Worm (Caenorhabditis elegans): ENCODE results near the gene fbxb-51.

DNA sequence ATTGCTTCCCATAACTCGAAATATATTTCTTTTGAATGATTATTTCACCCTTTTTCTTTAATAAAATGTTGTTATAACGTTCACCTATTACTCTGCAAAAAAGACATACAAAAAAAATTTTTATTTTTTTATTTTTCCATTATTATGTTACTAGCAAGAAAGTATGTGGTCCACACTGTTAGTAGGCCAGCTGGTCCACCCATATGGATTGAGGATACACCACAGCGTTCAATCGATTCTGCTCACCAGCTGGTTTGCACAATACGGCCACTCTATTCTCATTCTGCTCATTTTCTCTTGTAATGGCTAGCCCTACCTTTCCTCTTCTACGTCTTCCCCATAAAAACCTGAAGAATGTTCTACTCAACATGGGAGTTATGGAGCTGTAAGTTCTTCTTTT, 11.9 kb upstream of the fbxb-51 start, which contains the start of gene fbxb-44:
- TF ChIP-seq tbx-11 (GFP tag; IDR thresholded peaks at IDR 0.05) (no peak), hnd-1 (tag; optimal IDR thresholded peaks at IDR 0.05) (no peak), ceh-36 (tag; optimal IDR thresholded peaks at IDR 0.05) (no peak), flt-1 (GFP tag; IDR thresholded peaks at IDR 0.05) (no peak)
